Fruit fly (Drosophila melanogaster): Measurements from ENCODE around the gene CG33270.
A peak's percentile ranks its signal among the peaks of the same experiment; 100 is the strongest.

Gene CG33270

DNA sequence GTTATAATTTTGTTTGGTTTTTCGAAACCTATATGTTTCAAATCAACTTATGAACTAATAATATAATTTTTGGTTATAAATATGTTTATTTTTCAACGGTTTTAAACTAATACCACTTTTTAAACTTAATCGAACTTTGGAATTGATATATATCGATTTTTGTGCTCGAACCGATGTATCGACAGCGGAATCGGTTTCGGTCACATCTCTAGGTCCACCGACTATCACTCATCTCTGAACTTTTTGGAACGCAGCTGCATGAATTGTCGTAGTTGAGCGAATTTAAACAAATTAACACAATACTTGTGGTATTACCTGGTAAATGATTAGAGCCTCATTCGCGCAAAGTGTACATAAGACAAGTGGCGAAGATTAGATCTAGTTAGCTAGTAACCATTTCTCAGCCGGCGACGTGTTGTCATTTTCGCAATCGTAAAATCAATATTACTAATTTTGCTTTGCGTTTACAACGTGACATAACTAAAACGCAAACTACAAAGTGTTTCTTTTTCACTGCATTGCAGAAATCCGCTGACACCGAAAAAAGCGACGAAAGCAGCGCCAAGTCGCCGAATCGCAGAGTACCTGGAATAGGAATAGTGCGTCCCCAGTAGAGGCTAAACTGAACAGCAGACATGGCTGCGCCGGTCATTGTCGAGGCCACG lies 49.5 kb upstream of the CG33270 start, which contains the start of gene Apt1 (continued):
- no peak for TF ChIP-seq Atf6 (GFP tag; IDR thresholded peaks at IDR 0.05)
- no peak for TF ChIP-seq Hr51 (GFP tag; optimal IDR thresholded peaks at IDR 0.05)
- TF ChIP-seq CG15696 (tag; optimal IDR thresholded peaks at IDR 0.05) = no peak
- peak; percentile 18 for TF ChIP-seq nmo (GFP tag; optimal IDR thresholded peaks at IDR 0.05)
- TF ChIP-seq Eip74EF (GFP tag; optimal IDR thresholded peaks at IDR 0.05) = no peak
- no peak for TF ChIP-seq D19B (GFP tag; optimal IDR thresholded peaks at IDR 0.05)
- no peak for TF ChIP-seq so (GFP tag; IDR thresholded peaks at IDR 0.05)
- no peak for TF ChIP-seq Fer2 (tag; optimal IDR thresholded peaks at IDR 0.05)
- TF ChIP-seq E2f2 (GFP tag; IDR thresholded peaks at IDR 0.05) = peak; percentile 77
- TF ChIP-seq D19A (tag; optimal IDR thresholded peaks at IDR 0.05) = no peak
- no peak for TF ChIP-seq ranshi (GFP tag; IDR thresholded peaks at IDR 0.05)
- TF ChIP-seq sna (GFP tag; IDR thresholded peaks at IDR 0.05; ENCODE audit: partially characterized antibody) = peak; percentile 94
- peak; percentile 95 for TF ChIP-seq ato (GFP tag; IDR thresholded peaks at IDR 0.05; ENCODE audit: partially characterized antibody)
- no peak for TF ChIP-seq maf-S (GFP tag; optimal IDR thresholded peaks at IDR 0.05)
- no peak for TF ChIP-seq Atf3 (GFP tag; optimal IDR thresholded peaks at IDR 0.05)
- no peak for TF ChIP-seq fd64A (GFP tag; optimal IDR thresholded peaks at IDR 0.05)
- TF ChIP-seq dmrt99B (tag; optimal IDR thresholded peaks at IDR 0.05) = no peak
- TF ChIP-seq Taf1 (GFP tag; IDR thresholded peaks at IDR 0.05) = no peak
- TF ChIP-seq Six4 (GFP tag; optimal IDR thresholded peaks at IDR 0.05) = no peak
- no peak for TF ChIP-seq CG10462 (GFP tag; optimal IDR thresholded peaks at IDR 0.05)
- TF ChIP-seq Hmr (GFP tag; optimal IDR thresholded peaks at IDR 0.05) = no peak
- TF ChIP-seq ssp (GFP tag; IDR thresholded peaks at IDR 0.05) = no peak
- peak; percentile 68 for TF ChIP-seq nom (GFP tag; optimal IDR thresholded peaks at IDR 0.05)
- TF ChIP-seq Camta (GFP tag; optimal IDR thresholded peaks at IDR 0.05) = no peak
- TF ChIP-seq CG30020 (tag; optimal IDR thresholded peaks at IDR 0.05) = peak; percentile 5
- TF ChIP-seq slou (GFP tag; optimal IDR thresholded peaks at IDR 0.05) = no peak
- TF ChIP-seq wdn (GFP tag; IDR thresholded peaks at IDR 0.05) = no peak
- TF ChIP-seq CG2712 (tag; optimal IDR thresholded peaks at IDR 0.05) = peak; percentile 41
- TF ChIP-seq az2 (GFP tag; optimal IDR thresholded peaks at IDR 0.05) = no peak
- peak in 1 of 2 experiments; percentile 65 for TF ChIP-seq Pdp1 (GFP tag; optimal IDR thresholded peaks at IDR 0.05)
- no peak for TF ChIP-seq tin (GFP tag; optimal IDR thresholded peaks at IDR 0.05)
- no peak for TF ChIP-seq crc (GFP tag; optimal IDR thresholded peaks at IDR 0.05)
- TF ChIP-seq CG7372 (GFP tag; IDR thresholded peaks at IDR 0.05) = no peak
- TF ChIP-seq CG12659 (GFP tag; optimal IDR thresholded peaks at IDR 0.05) = peak; percentile 39
- peak; percentile 86 for TF ChIP-seq hbn (GFP tag; IDR thresholded peaks at IDR 0.05; ENCODE audit: partially characterized antibody)
- TF ChIP-seq z (GFP tag; IDR thresholded peaks at IDR 0.05) = no peak
- no peak for TF ChIP-seq trh (GFP tag; optimal IDR thresholded peaks at IDR 0.05)
- TF ChIP-seq sr (GFP tag; IDR thresholded peaks at IDR 0.05) = no peak
- TF ChIP-seq stwl (tag; optimal IDR thresholded peaks at IDR 0.05) = peak; percentile 88
- no peak for TF ChIP-seq nau (GFP tag; optimal IDR thresholded peaks at IDR 0.05)
- peak; percentile 16 for TF ChIP-seq Ets65A (GFP tag)
- no peak for TF ChIP-seq CG14441 (GFP tag; IDR thresholded peaks at IDR 0.05)
- no peak for TF ChIP-seq shn (GFP tag; optimal IDR thresholded peaks at IDR 0.05)
- TF ChIP-seq CG14014 (GFP tag; IDR thresholded peaks at IDR 0.05) = no peak
- TF ChIP-seq Usf (GFP tag; optimal IDR thresholded peaks at IDR 0.05) = no peak
- TF ChIP-seq E2f1 (GFP tag; IDR thresholded peaks at IDR 0.05) = no peak
- TF ChIP-seq caup (GFP tag; optimal IDR thresholded peaks at IDR 0.05; ENCODE audit: severe bottlenecking) = no peak
- TF ChIP-seq CG1529 (GFP tag; optimal IDR thresholded peaks at IDR 0.05) = no peak
- no peak for TF ChIP-seq CG11696 (GFP tag; IDR thresholded peaks at IDR 0.05)
- TF ChIP-seq HmgZ (tag; optimal IDR thresholded peaks at IDR 0.05) = peak; percentile 36

Measured in whole organism, embryonic.